Worm (Caenorhabditis elegans) whole organism, L4 larva: ENCODE results near the gene acs-18.

Source experiments
- F26F4.8 ChIP-seq: fragments of 200-800 bp; sonication (Bioruptor generic); conservative IDR thresholded peaks from 2 replicates; pipeline ENCODE4 v1.3.6; 2022; ENCODE audit warnings: missing genetic modification characterization, missing compliant biosample characterization
- F37D6.2 ChIP-seq: sonication (generic microtip); optimal IDR thresholded peaks from 2 replicates; lab custom pipeline; 2016; ENCODE audit warnings: mild to moderate bottlenecking, missing genetic modification characterization, missing compliant biosample characterization
- F44E2.7 ChIP-seq: fragments of 200-800 bp; sonication (Bioruptor generic); IDR thresholded peaks from 2 replicates; pipeline ENCODE4 v2.1.2; 2022; ENCODE audit warnings: missing genetic modification characterization, missing compliant biosample characterization
- T20F7.1 ChIP-seq: fragments of 200-800 bp; sonication (Bioruptor generic); optimal IDR thresholded peaks from 2 replicates; lab custom pipeline; 2018; ENCODE audit warnings: mild to moderate bottlenecking, missing genetic modification characterization, missing compliant biosample characterization
- T26A8.4 ChIP-seq: fragments of 200-800 bp; sonication (Bioruptor generic); IDR thresholded peaks from 2 replicates; pipeline ENCODE4 v1.3.6; 2022; ENCODE audit warnings: missing genetic modification characterization, missing compliant biosample characterization
- Y75B8A.6 ChIP-seq: fragments of 200-800 bp; sonication (Bioruptor generic); IDR thresholded peaks from 2 replicates; pipeline ENCODE4 v1.3.6; 2022; ENCODE audit warnings: missing genetic modification reagents, missing genetic modification characterization, missing compliant biosample characterization
- ZK546.5 ChIP-seq, 2 experiments: sonication (generic microtip); optimal IDR thresholded peaks; 2 replicates each; lab custom pipeline; 2017; ENCODE audit warnings: missing biosample characterization in 2 of 2, missing genetic modification characterization in 2 of 2
- aha-1 ChIP-seq: fragments of 150-350 bp; peaks from one replicate; lab custom pipeline; 2014; ENCODE audit warnings: missing biosample characterization, missing genetic modification characterization
- attf-4 ChIP-seq: sonication (generic microtip); optimal IDR thresholded peaks from 3 replicates; lab custom pipeline; 2017; ENCODE audit warnings: missing biosample characterization, missing genetic modification characterization
- ceh-44 ChIP-seq: fragments of 200-800 bp; sonication (Bioruptor generic); IDR thresholded peaks from 2 replicates; pipeline ENCODE4 v1.3.6; 2022; ENCODE audit warnings: missing genetic modification reagents, missing genetic modification characterization, missing compliant biosample characterization
- ces-1 ChIP-seq: fragments of 150-350 bp; sonication (generic microtip); optimal IDR thresholded peaks from 4 replicates; lab custom pipeline; 2014; ENCODE audit warnings: missing biosample characterization, missing genetic modification reagents, missing genetic modification characterization
- dmd-8 ChIP-seq: fragments of 200-800 bp; sonication (Bioruptor generic); IDR thresholded peaks from 2 replicates; pipeline ENCODE4 v1.3.6; 2022; ENCODE audit warnings: missing genetic modification characterization, missing compliant biosample characterization
- dmd-9 ChIP-seq: fragments of 200-800 bp; sonication (Bioruptor generic); IDR thresholded peaks from 2 replicates; pipeline ENCODE4 v1.3.6; 2022; ENCODE audit warnings: missing genetic modification reagents, missing genetic modification characterization, missing compliant biosample characterization
- dpl-1 ChIP-seq: fragments of 150-350 bp; optimal IDR thresholded peaks from 2 replicates; lab custom pipeline; 2014; ENCODE audit warnings: missing biosample characterization, missing genetic modification reagents, missing genetic modification characterization
- fkh-10 ChIP-seq: fragments of 150-350 bp; optimal IDR thresholded peaks from 2 replicates; lab custom pipeline; 2014; ENCODE audit warnings: missing biosample characterization, missing genetic modification reagents, missing genetic modification characterization
- hif-1 ChIP-seq, 2 experiments: sonication (generic microtip); optimal IDR thresholded peaks; 2 replicates each; lab custom pipeline; 2016 to 2017; ENCODE audit warnings: missing compliant biosample characterization in 2 of 2, missing genetic modification characterization in 2 of 2, missing genetic modification reagents in 2 of 2, missing genotype in 2 of 2, mild to moderate bottlenecking in 1 of 2
- hlh-11 ChIP-seq: fragments of 200-800 bp; sonication (Bioruptor generic); optimal IDR thresholded peaks from 2 replicates; lab custom pipeline; 2018; ENCODE audit warnings: mild to moderate bottlenecking, missing genetic modification characterization, missing compliant biosample characterization
- jun-1 ChIP-seq: fragments of 150-350 bp; optimal IDR thresholded peaks from 2 replicates; lab custom pipeline; 2014; ENCODE audit warnings: missing biosample characterization, missing genetic modification reagents, missing genetic modification characterization
- lim-7 ChIP-seq: fragments of 200-800 bp; sonication (Bioruptor generic); IDR thresholded peaks from 2 replicates; pipeline ENCODE4 v1.3.6; 2022; ENCODE audit warnings: missing genetic modification characterization, missing compliant biosample characterization
- lir-3 ChIP-seq: sonication (generic microtip); optimal IDR thresholded peaks from 2 replicates; lab custom pipeline; 2016; ENCODE audit warnings: mild to moderate bottlenecking, missing genetic modification characterization, missing compliant biosample characterization
- madf-9 ChIP-seq: fragments of 200-800 bp; sonication (Bioruptor generic); conservative IDR thresholded peaks from 2 replicates; pipeline ENCODE4 v1.3.6; 2022; ENCODE audit warnings: missing genetic modification reagents, missing genetic modification characterization, missing compliant biosample characterization
- mdt-29 ChIP-seq: fragments of 200-800 bp; sonication (Bioruptor generic); IDR thresholded peaks from 2 replicates; pipeline ENCODE4 v1.3.6; 2022; ENCODE audit warnings: missing genetic modification reagents, missing genetic modification characterization, missing compliant biosample characterization
- mxl-2 ChIP-seq: fragments of 200-800 bp; sonication (Bioruptor generic); conservative IDR thresholded peaks from 2 replicates; pipeline ENCODE4 v1.3.6; 2022; ENCODE audit warnings: missing genetic modification reagents, missing genetic modification characterization, missing compliant biosample characterization
- mxl-3 ChIP-seq: fragments of 200-800 bp; sonication (Bioruptor generic); optimal IDR thresholded peaks from 2 replicates; lab custom pipeline; 2018; ENCODE audit warnings: mild to moderate bottlenecking, missing genetic modification characterization, missing compliant biosample characterization
- nhr-25 ChIP-seq: sonication (generic microtip); optimal IDR thresholded peaks from 2 replicates; lab custom pipeline; 2017; ENCODE audit warnings: missing genetic modification characterization, mild to moderate bottlenecking, missing compliant biosample characterization, antibody characterized with exemption, moderate library complexity, borderline replicate concordance; ENCODE audit not compliant: insufficient read depth
- nhr-41 ChIP-seq: fragments of 200-800 bp; sonication (Bioruptor generic); IDR thresholded peaks from 2 replicates; pipeline ENCODE4 v1.3.6; 2022; ENCODE audit warnings: missing genetic modification reagents, missing genetic modification characterization, missing compliant biosample characterization
- nhr-42 ChIP-seq: fragments of 200-800 bp; sonication (Bioruptor generic); IDR thresholded peaks from 2 replicates; pipeline ENCODE4 v1.3.6; 2022; ENCODE audit warnings: missing genetic modification characterization, missing compliant biosample characterization
- nhr-6 ChIP-seq: fragments of 150-350 bp; optimal IDR thresholded peaks from 2 replicates; lab custom pipeline; 2014; ENCODE audit warnings: missing biosample characterization, missing genetic modification characterization
- nhr-76 ChIP-seq: fragments of 150-350 bp; optimal IDR thresholded peaks from 2 replicates; lab custom pipeline; 2014; ENCODE audit warnings: missing biosample characterization, missing genetic modification characterization
- nhr-77 ChIP-seq: fragments of 150-350 bp; optimal IDR thresholded peaks from 2 replicates; lab custom pipeline; 2014; ENCODE audit warnings: missing biosample characterization, missing genetic modification characterization
- skn-1 ChIP-seq: fragments of 150-350 bp; optimal IDR thresholded peaks from 2 replicates; lab custom pipeline; 2014; ENCODE audit warnings: missing biosample characterization, missing genetic modification characterization
- snpc-1.2 ChIP-seq: fragments of 200-800 bp; sonication (Bioruptor generic); IDR thresholded peaks from 2 replicates; pipeline ENCODE4 v1.3.6; 2022; ENCODE audit warnings: missing genetic modification reagents, missing genetic modification characterization, missing compliant biosample characterization
- spr-1 ChIP-seq: sonication (generic microtip); optimal IDR thresholded peaks from 2 replicates; lab custom pipeline; 2016; ENCODE audit warnings: mild to moderate bottlenecking, missing genetic modification characterization, missing compliant biosample characterization
- unc-62 ChIP-seq, 3 experiments: fragments of 150-350 bp in 1 of 3; sonication (generic microtip); optimal IDR thresholded peaks in 2 of 3; peaks in 1 of 3; 1 replicate in 1 of 3; 2 replicates in 2 of 3; lab custom pipeline; 2014 to 2017; ENCODE audit warnings: missing biosample characterization in 3 of 3, missing genetic modification characterization in 3 of 3, missing genetic modification reagents in 3 of 3, missing genotype in 1 of 3
- zag-1 ChIP-seq: fragments of 150-350 bp; optimal IDR thresholded peaks from 2 replicates; lab custom pipeline; 2014; ENCODE audit warnings: missing biosample characterization, missing genetic modification characterization
- zfp-3 ChIP-seq: fragments of 200-800 bp; sonication (Bioruptor generic); conservative IDR thresholded peaks from 2 replicates; pipeline ENCODE4 v1.3.6; 2022; ENCODE audit warnings: missing genetic modification reagents, missing genetic modification characterization, missing compliant biosample characterization

acs-18 gene

DNA sequence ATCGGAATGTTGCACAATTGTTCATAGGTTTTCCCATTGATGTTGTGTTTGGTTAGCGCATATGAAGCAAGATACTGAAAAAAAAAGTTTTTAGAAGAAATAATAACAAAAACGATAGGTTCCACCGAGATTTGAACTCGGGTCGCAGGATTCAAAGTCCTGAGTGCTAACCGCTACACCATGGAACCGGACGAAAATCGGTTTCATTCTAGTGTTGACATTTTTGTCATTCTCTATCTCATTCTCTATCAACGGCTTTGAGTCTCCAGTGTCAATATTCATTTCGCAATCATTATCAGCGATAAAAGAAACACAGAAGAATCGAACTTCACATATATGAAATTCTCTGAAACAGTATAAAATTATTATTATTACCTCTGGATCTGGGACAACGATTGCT lies 2.4 kb downstream of the acs-18 start:
- TF ChIP-seq T26A8.4 (GFP tag; lab: Robert Waterston, UW) = peak; percentile 24; the same call in 1 of the 2 replicates
- no peak for TF ChIP-seq mdt-29
- no peak for TF ChIP-seq dpl-1 (GFP tag; lab: Kevin White, UChicago)
- TF ChIP-seq nhr-6 (tag; lab: Kevin White, UChicago) = no peak
- TF ChIP-seq F44E2.7 (GFP tag; lab: Robert Waterston, UW) = no peak
- TF ChIP-seq zfp-3 (GFP tag; lab: Robert Waterston, UW) = no peak
- no peak for TF ChIP-seq ZK546.5 (tag; optimal IDR thresholded peaks at IDR 0.05; lab: Kevin White, UChicago)
- TF ChIP-seq ceh-44 (GFP tag; lab: Robert Waterston, UW) = peak; percentile 39; the same call in 1 of the 2 replicates
- no peak for TF ChIP-seq ces-1 (GFP tag; lab: Kevin White, UChicago)
- peak; percentile 75 for TF ChIP-seq lim-7 (GFP tag; lab: Robert Waterston, UW)
- 0 out of 2 replicates have a peak, but pooled peaks have one; percentile 15 for TF ChIP-seq nhr-41 (GFP tag; lab: Robert Waterston, UW)
- TF ChIP-seq hlh-11 = no peak
- no peak for TF ChIP-seq nhr-77 (tag; lab: Kevin White, UChicago)
- no peak for TF ChIP-seq mxl-3 (GFP tag; lab: Kevin White, UChicago)
- TF ChIP-seq F26F4.8 (GFP tag; lab: Robert Waterston, UW) = 0 out of 2 replicates have a peak, but pooled peaks have one; percentile 52
- TF ChIP-seq nhr-76 (tag; lab: Kevin White, UChicago) = no peak
- no peak for TF ChIP-seq jun-1 (tag; lab: Kevin White, UChicago)
- TF ChIP-seq snpc-1.2 (GFP tag; lab: Robert Waterston, UW) = peak; percentile 84
- no peak for TF ChIP-seq Y75B8A.6 (GFP tag; lab: Robert Waterston, UW)
- no peak for TF ChIP-seq skn-1
- no peak for TF ChIP-seq T20F7.1 (GFP tag; lab: Kevin White, UChicago)
- TF ChIP-seq aha-1 (tag; lab: Kevin White, UChicago) = no peak

DNA sequence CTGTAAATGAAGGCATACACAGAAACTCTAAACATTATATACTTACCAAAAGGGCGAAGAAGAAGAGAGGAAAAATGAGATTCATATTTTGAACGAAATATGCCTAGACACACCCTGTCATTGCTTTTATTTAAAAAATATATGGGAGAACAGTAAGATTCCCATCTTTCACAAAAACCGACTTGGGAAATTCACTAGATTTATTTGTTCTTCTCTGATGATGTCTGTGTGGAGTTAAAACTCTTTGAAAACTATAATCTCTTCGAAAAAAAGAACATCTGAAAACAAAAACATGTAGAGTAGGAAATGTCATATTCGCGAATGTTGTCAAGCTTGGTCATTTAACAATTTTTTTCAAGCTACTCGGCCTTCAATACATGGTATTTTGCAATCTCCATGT lies 3.1 kb downstream of the acs-18 start, which contains the start of gene R09E10.8:
TSS of gene R09E10.8 (minus strand) at position 101 of the 400 bp plus-strand sequence.
- TF ChIP-seq nhr-25 (tag; lab: Kevin White, UChicago) (no peak), dmd-8 (GFP tag; lab: Robert Waterston, UW) (no peak), jun-1 (tag; lab: Kevin White, UChicago) (no peak), dpl-1 (GFP tag; lab: Kevin White, UChicago) (no peak), hif-1 (tag; optimal IDR thresholded peaks at IDR 0.05; lab: Kevin White, UChicago) (no peak), hlh-11 (no peak), madf-9 (GFP tag; lab: Robert Waterston, UW) (no peak), nhr-41 (GFP tag; lab: Robert Waterston, UW) (no peak), spr-1 (tag; lab: Kevin White, UChicago) (no peak), lir-3 (tag; lab: Kevin White, UChicago) (no peak), attf-4 (no peak), mxl-2 (GFP tag; lab: Robert Waterston, UW) (no peak), F37D6.2 (tag; lab: Kevin White, UChicago) (no peak), fkh-10 (GFP tag; lab: Kevin White, UChicago) (no peak)
- TF ChIP-seq, all 104 proteins: peak for 0

DNA sequence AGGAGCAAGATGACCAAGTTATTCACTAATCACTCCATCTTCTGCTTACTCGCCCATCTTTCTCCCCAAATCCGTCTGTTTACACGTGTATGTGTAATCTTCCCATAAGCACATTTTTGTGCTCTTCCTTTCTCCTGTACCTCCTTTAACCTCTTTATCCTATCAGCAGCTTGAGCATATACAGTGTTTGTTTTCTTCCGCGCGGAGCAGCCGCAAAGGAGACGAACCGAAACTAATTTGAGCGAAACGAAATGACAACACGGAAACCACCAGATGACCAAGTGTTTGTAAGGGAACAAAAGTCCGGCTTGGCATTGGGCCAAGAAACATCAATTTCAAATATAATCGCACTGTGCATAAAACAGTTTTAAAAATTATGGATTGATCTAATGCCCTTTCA lies 9.1 kb downstream of the acs-18 start:
- TF ChIP-seq dmd-9 (GFP tag; lab: Robert Waterston, UW) = no peak
- TF ChIP-seq zag-1 = no peak
- TF ChIP-seq unc-62 (GFP tag; optimal IDR thresholded peaks at IDR 0.05 in 1 of 2; lab: Kevin White, UChicago) = no peak
- no peak for TF ChIP-seq unc-62 (tag; optimal IDR thresholded peaks at IDR 0.05; lab: Kevin White, UChicago)
- TF ChIP-seq nhr-42 = 0 out of 2 replicates have a peak, but pooled peaks have one; percentile 6
